Fruit fly (Drosophila melanogaster): ENCODE results near the gene dj.

dj gene

dm6 chr3R:7074297-7075114 lies 15.4 kb downstream of the dj start, which contains the start of the genes Ufl1 and CG1943:
Ufl1 (minus strand) TSS chr3R:7074452.
CG1943 (plus strand) TSS chr3R:7074859.
- no peak for TF ChIP-seq gl (tag; optimal IDR thresholded peaks at IDR 0.05)
- no peak for TF ChIP-seq Ets98B (GFP tag; IDR thresholded peaks at IDR 0.05)
- TF ChIP-seq fd96Ca (GFP tag; IDR thresholded peaks at IDR 0.05): no peak
- no peak for TF ChIP-seq CG17806 (tag; optimal IDR thresholded peaks at IDR 0.05)
- no peak for TF ChIP-seq CG14655 (GFP tag; optimal IDR thresholded peaks at IDR 0.05)
- TF ChIP-seq Snoo (tag; optimal IDR thresholded peaks at IDR 0.05): no peak
- no peak for TF ChIP-seq D1 (tag; optimal IDR thresholded peaks at IDR 0.05)
- TF ChIP-seq Pif1A (GFP tag; optimal IDR thresholded peaks at IDR 0.05): no peak
- no peak for TF ChIP-seq CG9948 (tag; optimal IDR thresholded peaks at IDR 0.05)
- TF ChIP-seq CG8159 (tag; optimal IDR thresholded peaks at IDR 0.05): no peak
- TF ChIP-seq CG13204 (GFP tag; optimal IDR thresholded peaks at IDR 0.05): no peak
- TF ChIP-seq CG15710 (tag; optimal IDR thresholded peaks at IDR 0.05): no peak
- no peak for TF ChIP-seq CG34367 (tag; optimal IDR thresholded peaks at IDR 0.05)
- no peak for TF ChIP-seq CG10348 (GFP tag; IDR thresholded peaks at IDR 0.05)
- no peak for TF ChIP-seq CG12605 (GFP tag; IDR thresholded peaks at IDR 0.05)

- TF ChIP-seq Pif1A (GFP tag; optimal IDR thresholded peaks at IDR 0.05): no peak
- TF ChIP-seq CG15710 (tag; optimal IDR thresholded peaks at IDR 0.05): no peak
- TF ChIP-seq CG10348 (GFP tag; IDR thresholded peaks at IDR 0.05): no peak
- no peak for TF ChIP-seq CG13204 (GFP tag; optimal IDR thresholded peaks at IDR 0.05)
- no peak for TF ChIP-seq CG17806 (tag; optimal IDR thresholded peaks at IDR 0.05)
- TF ChIP-seq CG8159 (tag; optimal IDR thresholded peaks at IDR 0.05): no peak
- no peak for TF ChIP-seq Ets98B (GFP tag; IDR thresholded peaks at IDR 0.05)
- TF ChIP-seq CG32121 (GFP tag; IDR thresholded peaks at IDR 0.05): no peak
- TF ChIP-seq Snoo (tag; optimal IDR thresholded peaks at IDR 0.05): no peak
- no peak for TF ChIP-seq Pif1B (GFP tag; optimal IDR thresholded peaks at IDR 0.05)
- TF ChIP-seq CG14655 (GFP tag; optimal IDR thresholded peaks at IDR 0.05): no peak
- TF ChIP-seq fd96Ca (GFP tag; IDR thresholded peaks at IDR 0.05): no peak
- no peak for TF ChIP-seq EcR (GFP tag; optimal IDR thresholded peaks at IDR 0.05)
- no peak for TF ChIP-seq gl (tag; optimal IDR thresholded peaks at IDR 0.05)
- no peak for TF ChIP-seq CG8301 (tag; optimal IDR thresholded peaks at IDR 0.05)
- no peak for TF ChIP-seq CG9948 (tag; optimal IDR thresholded peaks at IDR 0.05)
- no peak for TF ChIP-seq CG12605 (GFP tag; IDR thresholded peaks at IDR 0.05)
- TF ChIP-seq D1 (tag; optimal IDR thresholded peaks at IDR 0.05): no peak
- no peak for TF ChIP-seq CG34367 (tag; optimal IDR thresholded peaks at IDR 0.05)
- no peak for TF ChIP-seq rn (GFP tag; IDR thresholded peaks at IDR 0.05)
Observed at dm6 chr3R:7075115-7075425, 16.0 kb downstream of the dj start.

DNA sequence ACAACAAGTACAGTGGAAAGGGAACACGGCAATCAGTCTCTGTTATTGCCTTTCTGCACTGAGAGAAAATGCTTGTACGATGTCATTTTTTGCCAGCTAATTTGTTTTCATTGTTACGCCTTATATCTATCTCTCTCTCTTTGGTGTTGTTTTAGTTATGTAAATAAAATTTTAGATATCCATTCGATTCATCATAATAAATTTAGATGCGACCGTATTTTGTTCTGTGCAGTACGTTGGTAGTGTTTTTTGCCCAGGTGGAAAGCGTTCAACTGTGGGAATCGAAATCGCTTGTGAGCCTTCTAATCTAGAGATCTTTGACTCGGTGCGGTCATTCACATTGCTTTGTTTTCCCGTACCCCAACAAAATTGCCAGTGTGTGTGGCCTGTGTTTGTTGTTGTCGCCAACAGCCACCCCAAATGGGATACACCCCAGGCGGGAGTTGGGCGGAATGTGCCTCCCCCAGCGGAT lies 16.6 kb downstream of the dj start:
- TF ChIP-seq gl (tag; optimal IDR thresholded peaks at IDR 0.05) (peak; percentile 82), CG4496 (GFP tag; IDR thresholded peaks at IDR 0.05) (no peak), Pif1B (GFP tag; optimal IDR thresholded peaks at IDR 0.05) (peak; percentile 93), CG15710 (tag; optimal IDR thresholded peaks at IDR 0.05) (peak; percentile 89), CG8159 (tag; optimal IDR thresholded peaks at IDR 0.05) (peak; percentile 91), CG17806 (tag; optimal IDR thresholded peaks at IDR 0.05) (peak; percentile 92), fd96Ca (GFP tag; IDR thresholded peaks at IDR 0.05) (no peak), CG34367 (tag; optimal IDR thresholded peaks at IDR 0.05) (peak; percentile 89), EcR (GFP tag; optimal IDR thresholded peaks at IDR 0.05) (peak; percentile 94), CG14655 (GFP tag; optimal IDR thresholded peaks at IDR 0.05) (peak; percentile 92), CG12605 (GFP tag; IDR thresholded peaks at IDR 0.05) (no peak), Snoo (tag; optimal IDR thresholded peaks at IDR 0.05) (peak; percentile 93), CG13204 (GFP tag; optimal IDR thresholded peaks at IDR 0.05) (no peak), Pif1A (GFP tag; optimal IDR thresholded peaks at IDR 0.05) (peak; percentile 93), CG9948 (tag; optimal IDR thresholded peaks at IDR 0.05) (peak; percentile 90), CG32121 (GFP tag; IDR thresholded peaks at IDR 0.05) (no peak), CG8301 (tag; optimal IDR thresholded peaks at IDR 0.05) (peak; percentile 91)

- TF ChIP-seq CG8301 (tag; optimal IDR thresholded peaks at IDR 0.05) (peak; percentile 35), D1 (tag; optimal IDR thresholded peaks at IDR 0.05) (no peak), Pif1A (GFP tag; optimal IDR thresholded peaks at IDR 0.05) (no peak), CG17806 (tag; optimal IDR thresholded peaks at IDR 0.05) (peak; percentile 19)
Observed at dm6 chr3R:7076293-7076981, 17.3 kb downstream of the dj start.

DNA sequence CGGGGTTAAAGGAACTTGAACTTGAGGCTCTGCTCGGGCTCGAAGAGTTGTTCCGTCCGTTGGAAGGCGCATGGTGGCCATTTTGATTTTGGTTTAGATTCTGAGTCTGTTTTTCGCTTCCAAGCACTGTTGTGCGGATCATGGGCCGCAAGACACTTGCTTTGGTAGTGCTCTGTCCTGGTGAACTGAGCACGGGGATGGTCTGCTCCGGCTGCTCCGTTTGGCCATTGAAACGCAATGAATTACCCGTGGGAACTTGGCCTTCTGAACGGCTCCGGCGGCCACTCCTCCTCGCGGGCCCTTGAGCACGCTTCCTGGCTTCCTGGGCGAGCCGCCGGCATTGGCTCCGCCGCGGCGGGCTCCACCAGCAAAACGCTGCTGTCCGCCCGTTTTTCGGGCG lies 20.6 kb downstream of the dj start:
- TF ChIP-seq gl (tag; optimal IDR thresholded peaks at IDR 0.05): no peak
- TF ChIP-seq CG8301 (tag; optimal IDR thresholded peaks at IDR 0.05): no peak
- no peak for TF ChIP-seq CG15710 (tag; optimal IDR thresholded peaks at IDR 0.05)
- no peak for TF ChIP-seq CG13204 (GFP tag; optimal IDR thresholded peaks at IDR 0.05)
- no peak for TF ChIP-seq Pif1A (GFP tag; optimal IDR thresholded peaks at IDR 0.05)
- no peak for TF ChIP-seq Snoo (tag; optimal IDR thresholded peaks at IDR 0.05)
- TF ChIP-seq CG17806 (tag; optimal IDR thresholded peaks at IDR 0.05): no peak
- TF ChIP-seq Pif1B (GFP tag; optimal IDR thresholded peaks at IDR 0.05): no peak
- TF ChIP-seq CG12605 (GFP tag; IDR thresholded peaks at IDR 0.05): no peak
- TF ChIP-seq Ets98B (GFP tag; IDR thresholded peaks at IDR 0.05): no peak
- no peak for TF ChIP-seq CG14655 (GFP tag; optimal IDR thresholded peaks at IDR 0.05)
- no peak for TF ChIP-seq CG32121 (GFP tag; IDR thresholded peaks at IDR 0.05)
- TF ChIP-seq CG34367 (tag; optimal IDR thresholded peaks at IDR 0.05): no peak
- no peak for TF ChIP-seq CG4496 (GFP tag; IDR thresholded peaks at IDR 0.05)
- no peak for TF ChIP-seq rn (GFP tag; IDR thresholded peaks at IDR 0.05)
- TF ChIP-seq EcR (GFP tag; optimal IDR thresholded peaks at IDR 0.05): no peak
- TF ChIP-seq fd96Ca (GFP tag; IDR thresholded peaks at IDR 0.05): no peak

All from whole organism, pupa.